Fruit fly (Drosophila melanogaster) whole organism, pupa: ENCODE data around the gene Max.

Experiments used
- CG12605 ChIP-seq: fragments of 200-800 bp; sonication (Bioruptor generic); IDR thresholded peaks from 2 replicates; pipeline ENCODE4 v1.3.6; 2022; ENCODE audit warnings: missing biosample characterization, missing genetic modification characterization
- CG14655 ChIP-seq: fragments of 200-800 bp; sonication (Bioruptor generic); optimal IDR thresholded peaks from 3 replicates; lab custom pipeline; 2017; ENCODE audit warnings: mild to moderate bottlenecking, missing biosample characterization, missing genetic modification reagents, missing genetic modification characterization
- CG17806 ChIP-seq: fragments of 200-800 bp; sonication (Bioruptor generic); optimal IDR thresholded peaks from 2 replicates; lab custom pipeline; 2018; ENCODE audit warnings: missing biosample characterization, mild to moderate bottlenecking, missing genetic modification characterization, moderate library complexity
- CG34367 ChIP-seq: fragments of 200-800 bp; sonication (Bioruptor generic); optimal IDR thresholded peaks from 2 replicates; lab custom pipeline; 2018; ENCODE audit warnings: missing biosample characterization, mild to moderate bottlenecking, missing genetic modification characterization
- CG4496 ChIP-seq: fragments of 200-800 bp; sonication (Bioruptor generic); IDR thresholded peaks from 3 replicates; pipeline ENCODE4 v1.3.6; 2022; ENCODE audit warnings: missing biosample characterization, missing genetic modification characterization
- CG8159 ChIP-seq: fragments of 200-800 bp; sonication (Bioruptor generic); optimal IDR thresholded peaks from 3 replicates; lab custom pipeline; 2018; ENCODE audit warnings: missing biosample characterization, mild to moderate bottlenecking, missing genetic modification characterization, moderate library complexity
- CG9948 ChIP-seq: fragments of 200-800 bp; sonication (Bioruptor generic); optimal IDR thresholded peaks from 2 replicates; lab custom pipeline; 2018; ENCODE audit warnings: missing biosample characterization, mild to moderate bottlenecking, missing genetic modification characterization, moderate library complexity
- D1 ChIP-seq: fragments of 200-800 bp; sonication (Bioruptor generic); optimal IDR thresholded peaks from 2 replicates; lab custom pipeline; 2018; ENCODE audit warnings: missing biosample characterization, mild to moderate bottlenecking, missing genetic modification characterization, moderate library complexity
- EcR ChIP-seq: fragments of 200-800 bp; sonication (Bioruptor generic); optimal IDR thresholded peaks from 3 replicates; lab custom pipeline; 2019; ENCODE audit warnings: missing biosample characterization, missing genetic modification characterization, mild to moderate bottlenecking, moderate library complexity, missing genetic modification reagents
- Ets98B ChIP-seq: fragments of 200-800 bp; sonication (Bioruptor generic); IDR thresholded peaks from 2 replicates; pipeline ENCODE4 v1.3.6; 2022; ENCODE audit warnings: missing biosample characterization, missing genetic modification characterization
- Pif1A ChIP-seq: fragments of 200-800 bp; sonication (Bioruptor generic); optimal IDR thresholded peaks from 3 replicates; lab custom pipeline; 2016; ENCODE audit warnings: missing biosample characterization, missing genetic modification characterization
- fd96Ca ChIP-seq: fragments of 200-800 bp; sonication (Bioruptor generic); IDR thresholded peaks from 3 replicates; pipeline ENCODE4 v1.3.6; 2022; ENCODE audit warnings: missing biosample characterization, missing genetic modification characterization
- gl ChIP-seq: fragments of 200-800 bp; sonication (Bioruptor generic); optimal IDR thresholded peaks from 2 replicates; lab custom pipeline; 2018; ENCODE audit warnings: missing biosample characterization, mild to moderate bottlenecking, missing genetic modification characterization

DNA sequence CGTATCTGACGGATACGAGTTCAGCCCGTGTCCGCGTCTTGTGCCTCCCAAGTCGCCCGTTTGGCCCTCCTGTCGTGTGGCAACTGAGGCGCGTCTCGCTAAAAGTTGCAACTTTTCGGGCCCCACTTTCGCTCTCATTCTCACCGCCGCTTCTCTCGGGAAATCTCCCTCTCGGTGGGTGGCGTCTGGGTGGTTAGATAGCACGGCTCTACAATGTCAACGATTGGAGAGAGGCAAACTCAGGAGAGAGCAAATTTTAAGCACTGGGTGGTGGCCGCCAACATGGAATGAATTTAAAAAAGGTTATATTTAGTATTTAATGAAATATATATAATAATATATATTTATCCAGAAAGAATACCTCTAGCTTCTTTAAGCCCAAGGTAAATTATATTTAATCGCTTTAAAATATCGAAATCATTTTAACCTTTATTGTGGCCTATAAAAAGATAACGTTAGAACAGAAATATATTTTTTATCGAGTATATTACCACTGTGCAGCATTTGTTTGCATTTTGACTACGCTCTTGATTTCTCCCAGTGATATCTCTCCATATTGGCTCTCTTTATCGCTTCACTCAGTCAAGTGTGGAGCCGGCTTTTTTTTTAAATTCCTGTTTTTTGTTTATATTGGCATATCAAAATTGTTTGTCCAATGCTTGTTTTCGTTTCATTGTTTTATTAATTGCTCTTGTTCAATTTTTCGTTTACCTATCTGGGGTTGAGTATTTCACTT lies 28.6 kb upstream of the Max start, which contains the start of gene Gbs-76A:
- TF ChIP-seq Ets98B (GFP tag; lab: Robert Waterston, UW) (peak; percentile 81), CG12605 (GFP tag; lab: Robert Waterston, UW) (peak; percentile 79), Pif1A (GFP tag; lab: Kevin White, UChicago) (peak; percentile 67), CG17806 (peak; percentile 87), CG34367 (tag; lab: Kevin White, UChicago) (peak; percentile 83), gl (tag; lab: Kevin White, UChicago) (peak; percentile 70), EcR (GFP tag; lab: Kevin White, UChicago) (no peak), CG14655 (GFP tag; lab: Kevin White, UChicago) (peak; percentile 89), CG9948 (tag; lab: Kevin White, UChicago) (peak; percentile 95), D1 (tag; lab: Kevin White, UChicago) (peak; percentile 88), CG8159 (tag; lab: Kevin White, UChicago) (peak; percentile 92), CG4496 (GFP tag; lab: Robert Waterston, UW) (no peak; the same call in 2 of the 3 replicates), fd96Ca (GFP tag; lab: Robert Waterston, UW) (peak; percentile 65; the same call in 1 of the 3 replicates)
